Fruit fly (Drosophila melanogaster) S2 (cell line): Measurements from ENCODE around the gene CG43291.

Source experiments
- CG8478 ChIP-seq: fragments of >200 bp; optimal IDR thresholded peaks from 2 replicates; lab custom pipeline; 2018
- CTCF ChIP-seq, 2 experiments: fragments of >200 bp; optimal IDR thresholded peaks; 2 replicates each; lab custom pipeline; 2018

dm6 chr3R:14262087-14262486 lies 17.6 kb upstream of the CG43291 start, which contains the start of the genes CG14839 and CG14841:
- no peak for TF ChIP-seq CTCF (optimal IDR thresholded peaks at IDR 0.05; lab: Kevin White, UChicago)
- no peak for TF ChIP-seq CG8478 (lab: Kevin White, UChicago)
